Fruit fly (Drosophila melanogaster): Measurements from ENCODE around the gene CG32263.

The CG32263 gene

DNA sequence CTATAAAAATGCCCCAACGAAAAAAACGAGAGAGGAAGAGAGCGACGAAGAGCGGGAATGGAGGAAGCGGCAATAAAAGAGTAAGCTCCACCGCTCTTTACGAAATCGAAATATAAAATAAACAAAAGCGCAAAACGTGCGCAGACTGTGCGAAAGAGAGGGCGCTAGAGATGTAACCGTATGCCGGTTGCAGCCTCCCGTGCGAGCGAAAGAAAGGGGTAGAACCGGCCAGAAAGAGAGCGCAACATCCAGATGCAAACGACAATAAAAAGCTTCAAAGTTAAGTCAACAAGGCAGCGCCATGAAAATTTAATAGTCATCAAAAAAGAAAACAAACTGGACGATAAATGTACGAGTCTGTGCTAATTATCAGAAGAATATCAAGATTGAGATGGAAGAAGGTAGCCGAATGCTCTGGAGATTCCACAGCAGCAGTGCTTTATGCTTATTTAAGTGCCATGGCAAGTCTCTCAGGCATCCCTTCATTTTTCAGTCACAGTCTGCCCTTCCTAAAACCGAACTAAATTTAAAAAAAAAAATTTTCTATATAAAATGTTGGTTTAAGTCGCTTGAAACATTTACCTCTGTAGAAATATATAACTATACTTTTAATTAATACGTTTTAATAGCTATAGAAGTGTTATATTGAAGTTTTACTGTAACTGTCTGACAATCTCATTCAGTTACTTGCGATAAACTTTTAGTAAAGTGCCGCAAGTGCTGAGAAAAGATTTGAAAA, 45.0 kb downstream of the CG32263 start (continued):
- no peak for TF ChIP-seq disco-r (GFP tag; optimal IDR thresholded peaks at IDR 0.05)
- TF ChIP-seq CG17328 (GFP tag; IDR thresholded peaks at IDR 0.05): peak; percentile 79
- TF ChIP-seq Oli (tag; optimal IDR thresholded peaks at IDR 0.05): peak; percentile 83
- no peak for TF ChIP-seq lov (optimal IDR thresholded peaks at IDR 0.05)
- no peak for TF ChIP-seq lov (GFP tag; IDR thresholded peaks at IDR 0.05)
- TF ChIP-seq dmrt11E (tag; optimal IDR thresholded peaks at IDR 0.05): peak; percentile 27
- peak; percentile 37; the same call in 1 of the 2 replicates for TF ChIP-seq CG6272 (GFP tag; IDR thresholded peaks at IDR 0.05)
- peak in 1 of 2 experiments; percentile 21 for TF ChIP-seq crp (GFP tag; optimal IDR thresholded peaks at IDR 0.05)
- peak; percentile 77 for TF ChIP-seq CG17385 (GFP tag; optimal IDR thresholded peaks at IDR 0.05)
- peak; percentile 62 for TF ChIP-seq Fer1 (GFP tag; optimal IDR thresholded peaks at IDR 0.05)
- no peak for TF ChIP-seq CG17612 (GFP tag; IDR thresholded peaks at IDR 0.05)
- TF ChIP-seq pan (optimal IDR thresholded peaks at IDR 0.05): no peak
- peak in 1 of 2 experiments; percentile 79 for TF ChIP-seq pan (GFP tag; optimal IDR thresholded peaks at IDR 0.05 in 1 of 2, IDR thresholded peaks at IDR 0.05 in 1 of 2)
- peak; percentile 52 for TF ChIP-seq Nf-YA (GFP tag; IDR thresholded peaks at IDR 0.05)
- no peak for TF ChIP-seq hth (optimal IDR thresholded peaks at IDR 0.05)
- TF ChIP-seq bigmax (GFP tag; optimal IDR thresholded peaks at IDR 0.05): no peak
- TF ChIP-seq nerfin-2 (GFP tag; IDR thresholded peaks at IDR 0.05; ENCODE audit: partially characterized antibody): no peak
- TF ChIP-seq PHDP (tag; optimal IDR thresholded peaks at IDR 0.05): peak; percentile 88
- peak; percentile 43 for TF ChIP-seq CG3065 (GFP tag; optimal IDR thresholded peaks at IDR 0.05)
- TF ChIP-seq ato (GFP tag; IDR thresholded peaks at IDR 0.05; ENCODE audit: partially characterized antibody): no peak
- peak; percentile 25; the same call in 1 of the 2 replicates for TF ChIP-seq CG7372 (GFP tag; IDR thresholded peaks at IDR 0.05)
- TF ChIP-seq CG11085 (GFP tag; IDR thresholded peaks at IDR 0.05): peak; percentile 70
- peak; percentile 56 for TF ChIP-seq ara (GFP tag; IDR thresholded peaks at IDR 0.05)
- TF ChIP-seq nmo (GFP tag; optimal IDR thresholded peaks at IDR 0.05): peak; percentile 80
- TF ChIP-seq Fer3 (tag; optimal IDR thresholded peaks at IDR 0.05): peak; percentile 60
- TF ChIP-seq CG10431 (GFP tag; optimal IDR thresholded peaks at IDR 0.05): peak; percentile 31
- no peak for TF ChIP-seq CG9876 (GFP tag; optimal IDR thresholded peaks at IDR 0.05)
- no peak for TF ChIP-seq pita (GFP tag; optimal IDR thresholded peaks at IDR 0.05)
- no peak for TF ChIP-seq sna (GFP tag; IDR thresholded peaks at IDR 0.05; ENCODE audit: partially characterized antibody)
- TF ChIP-seq CG30403 (GFP tag; optimal IDR thresholded peaks at IDR 0.05): peak; percentile 78
- peak; percentile 52 for TF ChIP-seq CG2875 (GFP tag; optimal IDR thresholded peaks at IDR 0.05)
- peak; percentile 48 for TF ChIP-seq Chrac-16 (GFP tag; optimal IDR thresholded peaks at IDR 0.05)
- peak; percentile 50 for TF ChIP-seq CG1529 (GFP tag; optimal IDR thresholded peaks at IDR 0.05)
- TF ChIP-seq Xrp1 (GFP tag; IDR thresholded peaks at IDR 0.05): peak; percentile 75
- no peak for TF ChIP-seq Dp (GFP tag; optimal IDR thresholded peaks at IDR 0.05)
- TF ChIP-seq cas (GFP tag; IDR thresholded peaks at IDR 0.05): no peak
- no peak for TF ChIP-seq Mad (GFP tag; optimal IDR thresholded peaks at IDR 0.05)
- TF ChIP-seq D (optimal IDR thresholded peaks at IDR 0.05): no peak
- TF ChIP-seq D (GFP tag; optimal IDR thresholded peaks at IDR 0.05): peak; percentile 43
- TF ChIP-seq Sox102F (GFP tag; optimal IDR thresholded peaks at IDR 0.05): peak; percentile 89
- TF ChIP-seq CG7839 (tag; optimal IDR thresholded peaks at IDR 0.05): peak; percentile 85
- no peak for TF ChIP-seq Atf-2 (GFP tag; optimal IDR thresholded peaks at IDR 0.05)
- TF ChIP-seq hbn (GFP tag; IDR thresholded peaks at IDR 0.05; ENCODE audit: partially characterized antibody): no peak
- TF ChIP-seq emc (GFP tag; optimal IDR thresholded peaks at IDR 0.05): no peak
- TF ChIP-seq YL-1 (GFP tag; optimal IDR thresholded peaks at IDR 0.05): peak; percentile 32
- TF ChIP-seq CG6813 (GFP tag; optimal IDR thresholded peaks at IDR 0.05): peak; percentile 46
- TF ChIP-seq row (GFP tag; IDR thresholded peaks at IDR 0.05): peak; percentile 89
- no peak for TF ChIP-seq btn (GFP tag; optimal IDR thresholded peaks at IDR 0.05)
- peak in 1 of 3 experiments; percentile 61 for TF ChIP-seq lola (GFP tag; optimal IDR thresholded peaks at IDR 0.05)
- peak; percentile 39; the same call in 1 of the 2 replicates for TF ChIP-seq Adf1 (GFP tag; IDR thresholded peaks at IDR 0.05)

Data from whole organism, embryonic.